Fruit fly (Drosophila melanogaster) whole organism, wandering third instar larva: ENCODE measurements around the gene frm.

ENCODE experiments used
- CG32264 ChIP-seq: fragments of 200-800 bp; sonication (Bioruptor generic); optimal IDR thresholded peaks from 2 replicates; lab custom pipeline; 2016; ENCODE audit warnings: missing biosample characterization, missing genetic modification characterization
- CG9705 ChIP-seq: fragments of 200-800 bp; sonication (Bioruptor generic); optimal IDR thresholded peaks from 2 replicates; lab custom pipeline; 2018; ENCODE audit warnings: missing biosample characterization, mild to moderate bottlenecking, missing genetic modification characterization
- CrebA ChIP-seq: fragments of 200-800 bp; sonication (Bioruptor generic); optimal IDR thresholded peaks from 2 replicates; lab custom pipeline; 2016; ENCODE audit warnings: missing biosample characterization, mild to moderate bottlenecking, missing genetic modification characterization, borderline replicate concordance
- Dif ChIP-seq: fragments of 200-275, 200-300 bp; sonication (Bioruptor generic); optimal IDR thresholded peaks from 2 replicates; lab custom pipeline; 2018; ENCODE audit warnings: missing biosample characterization, missing genetic modification characterization; ENCODE audit not compliant: partially characterized antibody
- GATAd ChIP-seq: sonication (Bioruptor generic); optimal IDR thresholded peaks from 2 replicates; lab custom pipeline; 2016; ENCODE audit warnings: missing biosample characterization, missing genetic modification characterization
- Hnf4 ChIP-seq: fragments of 200-800 bp; sonication (Bioruptor generic); optimal IDR thresholded peaks from 2 replicates; lab custom pipeline; 2016; ENCODE audit warnings: missing biosample characterization, mild to moderate bottlenecking, missing genetic modification characterization
- Hr78 ChIP-seq: fragments of >200 bp; optimal IDR thresholded peaks from 2 replicates; lab custom pipeline; 2017; ENCODE audit warnings: missing biosample characterization, missing genetic modification characterization
- Hr83 ChIP-seq: fragments of 200-300 bp; sonication (Bioruptor generic); optimal IDR thresholded peaks from 2 replicates; lab custom pipeline; 2016; ENCODE audit warnings: missing biosample characterization, mild to moderate bottlenecking, missing genetic modification characterization, moderate library complexity; ENCODE audit not compliant: poor library complexity, severe bottlenecking
- Jra ChIP-seq: sonication (Bioruptor generic); optimal IDR thresholded peaks from 2 replicates; lab custom pipeline; 2016; ENCODE audit warnings: missing biosample characterization, missing genetic modification characterization
- Mio ChIP-seq: sonication (Bioruptor generic); optimal IDR thresholded peaks from 2 replicates; lab custom pipeline; 2016; ENCODE audit warnings: missing biosample characterization, missing genetic modification characterization
- Myc ChIP-seq: fragments of >200 bp; optimal IDR thresholded peaks from 2 replicates; lab custom pipeline; 2017
- N ChIP-seq: fragments of >200 bp; optimal IDR thresholded peaks from 2 replicates; lab custom pipeline; 2018; ENCODE audit warnings: missing biosample characterization, missing external identifiers, missing genetic modification characterization
- Rel ChIP-seq, 2 experiments: fragments of 200-800 bp; sonication (Bioruptor generic) in 1 of 2; optimal IDR thresholded peaks; 2 replicates in 1 of 2; 3 replicates in 1 of 2; lab custom pipeline; 2016 to 2019; ENCODE audit warnings: mild to moderate bottlenecking in 2 of 2, missing biosample characterization in 2 of 2, missing genetic modification characterization in 2 of 2, moderate library complexity in 1 of 2
- Sp1 ChIP-seq: fragments of 200-800 bp; sonication (Bioruptor generic); optimal IDR thresholded peaks from 3 replicates; lab custom pipeline; 2019; ENCODE audit warnings: missing biosample characterization, mild to moderate bottlenecking, missing genetic modification characterization, moderate library complexity
- Vsx2 ChIP-seq: fragments of 200-300, 225-300 bp; sonication (Bioruptor generic); optimal IDR thresholded peaks from 2 replicates; lab custom pipeline; 2018; ENCODE audit warnings: missing biosample characterization, missing genetic modification characterization; ENCODE audit not compliant: partially characterized antibody
- br ChIP-seq: fragments of 200-800 bp; sonication (Bioruptor generic); optimal IDR thresholded peaks from 2 replicates; lab custom pipeline; 2016; ENCODE audit warnings: missing biosample characterization, missing genetic modification characterization
- brk ChIP-seq: fragments of 200-800 bp; sonication (Bioruptor generic); optimal IDR thresholded peaks from 2 replicates; lab custom pipeline; 2016; ENCODE audit warnings: missing biosample characterization, mild to moderate bottlenecking, missing genetic modification characterization
- dl ChIP-seq, 2 experiments: fragments of 175-275, 200-275 bp in 1 of 2; fragments of 200-275 bp in 1 of 2; sonication (Bioruptor generic); optimal IDR thresholded peaks; lab custom pipeline; 2018; ENCODE audit warnings: mild to moderate bottlenecking in 2 of 2, missing biosample characterization in 2 of 2, missing genetic modification characterization in 2 of 2, moderate library complexity in 2 of 2; ENCODE audit not compliant: partially characterized antibody in 2 of 2, insufficient read depth in 1 of 2
- dsf ChIP-seq: sonication (Bioruptor generic); optimal IDR thresholded peaks from 2 replicates; lab custom pipeline; 2016; ENCODE audit warnings: missing biosample characterization, missing genetic modification characterization, borderline replicate concordance
- ey ChIP-seq: fragments of 200-800 bp; sonication (Bioruptor generic); optimal IDR thresholded peaks from 2 replicates; lab custom pipeline; 2016; ENCODE audit warnings: missing biosample characterization, missing genetic modification characterization
- foxo ChIP-seq, 2 experiments: fragments of 200-800 bp; sonication (Bioruptor generic); optimal IDR thresholded peaks; 2 replicates in 1 of 2; 3 replicates in 1 of 2; lab custom pipeline; 2016 to 2017; ENCODE audit warnings: missing biosample characterization in 2 of 2, missing genetic modification characterization in 2 of 2
- fru ChIP-seq: fragments of 200-800 bp; sonication (Bioruptor generic); optimal IDR thresholded peaks from 3 replicates; lab custom pipeline; 2016; ENCODE audit warnings: missing biosample characterization, mild to moderate bottlenecking, missing genetic modification characterization
- jim ChIP-seq: fragments of 175-275, 200-325 bp; sonication (Bioruptor generic); optimal IDR thresholded peaks from 2 replicates; lab custom pipeline; 2016; ENCODE audit warnings: missing biosample characterization, mild to moderate bottlenecking, missing genetic modification characterization
- psq ChIP-seq: fragments of 200-800 bp; sonication (Bioruptor generic); optimal IDR thresholded peaks from 3 replicates; lab custom pipeline; 2017; ENCODE audit warnings: missing biosample characterization, mild to moderate bottlenecking, missing genetic modification characterization, moderate library complexity
- rgr ChIP-seq: fragments of 200-800 bp; sonication (Bioruptor generic); optimal IDR thresholded peaks from 3 replicates; lab custom pipeline; 2016; ENCODE audit warnings: missing biosample characterization, mild to moderate bottlenecking, missing genetic modification characterization
- tai ChIP-seq: sonication (Bioruptor generic); optimal IDR thresholded peaks from 2 replicates; lab custom pipeline; 2016; ENCODE audit warnings: missing biosample characterization, missing genetic modification characterization
- usp ChIP-seq: fragments of >200 bp; optimal IDR thresholded peaks from 2 replicates; lab custom pipeline; 2017; ENCODE audit warnings: missing biosample characterization, missing genetic modification characterization
- woc ChIP-seq: sonication (Bioruptor generic); optimal IDR thresholded peaks from 2 replicates; lab custom pipeline; 2016; ENCODE audit warnings: missing biosample characterization, mild to moderate bottlenecking, missing genetic modification characterization

Gene frm

DNA sequence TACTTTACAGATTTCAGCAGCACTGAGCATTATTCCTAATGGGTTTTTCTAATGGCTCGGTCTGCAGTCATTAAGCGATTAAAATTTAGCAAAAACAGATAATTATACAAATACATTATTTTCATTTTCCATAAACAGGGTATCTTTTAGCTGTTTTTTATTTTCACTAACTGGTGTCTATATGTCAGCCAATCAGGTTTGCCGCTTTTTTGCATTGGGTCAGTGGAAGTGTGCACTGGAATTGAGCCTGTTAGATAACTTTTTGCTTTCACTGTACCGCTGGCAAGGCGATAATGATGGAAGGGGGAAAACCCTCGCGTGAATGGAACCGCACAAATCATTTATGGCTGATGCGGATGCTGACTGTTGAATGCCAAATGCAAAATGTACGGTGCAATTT is 24.6 kb upstream of the frm start:
- TF ChIP-seq Rel (GFP tag; optimal IDR thresholded peaks at IDR 0.05; lab: Kevin White, UChicago) (no peak), Rel (tag; optimal IDR thresholded peaks at IDR 0.05; lab: Kevin White, UChicago) (peak; percentile 82), CrebA (GFP tag; lab: Kevin White, UChicago) (no peak)
- TF ChIP-seq, all 38 proteins: peak for 1

DNA sequence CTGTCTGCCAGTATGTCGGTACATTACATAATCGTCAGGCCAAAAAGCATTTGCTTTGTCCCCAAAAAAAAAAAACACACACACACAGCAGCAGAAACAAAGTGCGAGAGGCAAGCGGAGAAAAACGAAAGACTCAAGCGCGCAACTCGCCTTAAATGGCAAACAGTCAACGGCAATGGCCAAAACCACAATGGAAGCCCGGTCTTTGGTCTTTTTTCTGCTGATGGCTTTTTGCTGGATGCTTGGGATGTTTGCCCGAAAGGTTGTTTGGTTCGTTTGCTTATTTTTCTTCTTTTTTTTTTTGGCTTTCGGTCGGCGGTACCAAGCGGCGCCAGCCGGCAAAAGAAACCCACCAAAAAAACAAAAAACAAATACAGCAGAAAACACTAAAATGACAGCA is 20.1 kb upstream of the frm start:
- TF ChIP-seq Sp1 (GFP tag; lab: Kevin White, UChicago) = peak; percentile 37
- peak; percentile 20 for TF ChIP-seq brk
- no peak for TF ChIP-seq Hnf4
- TF ChIP-seq psq = peak; percentile 43
- peak; percentile 20 for TF ChIP-seq jim (GFP tag; lab: Kevin White, UChicago)

DNA sequence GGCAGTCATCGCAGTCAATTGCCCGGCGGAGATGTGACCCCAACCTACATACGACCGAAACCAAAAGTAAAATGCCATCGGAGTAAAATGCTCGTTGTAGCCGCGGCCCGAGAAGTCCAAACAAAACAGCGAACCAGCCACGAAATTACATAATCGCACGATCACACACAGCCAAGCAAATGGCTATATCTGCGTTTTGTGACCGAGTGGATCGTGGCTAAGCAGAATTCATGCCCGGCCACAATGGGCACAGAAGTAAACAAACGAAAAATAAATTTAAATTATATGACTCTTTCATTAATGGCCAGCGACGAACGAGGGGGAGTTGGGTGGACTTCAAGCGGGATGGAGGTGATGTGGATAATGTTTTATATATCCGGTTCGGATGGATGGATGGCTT is 18.8 kb upstream of the frm start:
- TF ChIP-seq Dif = no peak
- TF ChIP-seq Myc = no peak
- no peak for TF ChIP-seq Vsx2 (GFP tag; lab: Kevin White, UChicago)
- TF ChIP-seq tai (GFP tag; lab: Kevin White, UChicago) = no peak
- TF ChIP-seq Hr78 (GFP tag; lab: Kevin White, UChicago) = no peak
- no peak for TF ChIP-seq brk
- no peak for TF ChIP-seq woc (GFP tag; lab: Kevin White, UChicago)
- TF ChIP-seq Jra (GFP tag; lab: Kevin White, UChicago) = no peak
- TF ChIP-seq Rel (GFP tag; optimal IDR thresholded peaks at IDR 0.05; lab: Kevin White, UChicago) = no peak
- TF ChIP-seq Rel (tag; optimal IDR thresholded peaks at IDR 0.05; lab: Kevin White, UChicago) = no peak
- no peak for TF ChIP-seq usp
- no peak for TF ChIP-seq dsf (GFP tag; lab: Kevin White, UChicago)
- no peak for TF ChIP-seq CG9705 (GFP tag; lab: Kevin White, UChicago)
- TF ChIP-seq Hr83 (GFP tag; lab: Kevin White, UChicago) = no peak
- no peak for TF ChIP-seq dl (GFP tag; optimal IDR thresholded peaks at IDR 0.05; lab: Kevin White, UChicago; ENCODE audit: insufficient read depth in 1 of 2, partially characterized antibody in 2 of 2)
- no peak for TF ChIP-seq jim (GFP tag; lab: Kevin White, UChicago)
- TF ChIP-seq Hnf4 = no peak
- TF ChIP-seq ey = no peak
- TF ChIP-seq Mio = no peak
- no peak for TF ChIP-seq CrebA (GFP tag; lab: Kevin White, UChicago)
- TF ChIP-seq foxo (GFP tag; optimal IDR thresholded peaks at IDR 0.05; lab: Kevin White, UChicago) = no peak
- TF ChIP-seq, all 38 proteins: peak for 0

DNA sequence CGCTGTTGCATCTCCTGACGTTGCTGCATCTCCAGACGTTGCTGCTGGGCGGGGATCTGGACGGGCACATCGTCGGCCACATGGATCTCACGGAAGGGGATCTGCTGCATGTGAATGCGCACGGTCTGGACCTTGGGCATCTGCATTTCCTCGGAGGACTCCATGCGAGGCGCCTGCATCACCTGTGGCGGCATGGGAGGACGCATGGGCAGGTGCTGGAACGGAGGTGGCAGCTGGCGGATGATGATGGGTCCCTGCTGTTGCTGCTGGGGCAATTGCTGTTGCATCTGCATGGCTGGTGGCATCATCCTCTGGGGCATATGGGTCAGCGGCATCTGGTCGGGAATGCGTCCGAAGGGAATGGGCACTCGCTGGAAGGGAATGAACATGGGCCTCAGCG is 17.4 kb upstream of the frm start:
- no peak for TF ChIP-seq CG32264
- no peak for TF ChIP-seq rgr (GFP tag; lab: Kevin White, UChicago)
- no peak for TF ChIP-seq fru
- no peak for TF ChIP-seq CrebA (GFP tag; lab: Kevin White, UChicago)
- TF ChIP-seq br = no peak
- no peak for TF ChIP-seq GATAd (GFP tag; lab: Kevin White, UChicago)

DNA sequence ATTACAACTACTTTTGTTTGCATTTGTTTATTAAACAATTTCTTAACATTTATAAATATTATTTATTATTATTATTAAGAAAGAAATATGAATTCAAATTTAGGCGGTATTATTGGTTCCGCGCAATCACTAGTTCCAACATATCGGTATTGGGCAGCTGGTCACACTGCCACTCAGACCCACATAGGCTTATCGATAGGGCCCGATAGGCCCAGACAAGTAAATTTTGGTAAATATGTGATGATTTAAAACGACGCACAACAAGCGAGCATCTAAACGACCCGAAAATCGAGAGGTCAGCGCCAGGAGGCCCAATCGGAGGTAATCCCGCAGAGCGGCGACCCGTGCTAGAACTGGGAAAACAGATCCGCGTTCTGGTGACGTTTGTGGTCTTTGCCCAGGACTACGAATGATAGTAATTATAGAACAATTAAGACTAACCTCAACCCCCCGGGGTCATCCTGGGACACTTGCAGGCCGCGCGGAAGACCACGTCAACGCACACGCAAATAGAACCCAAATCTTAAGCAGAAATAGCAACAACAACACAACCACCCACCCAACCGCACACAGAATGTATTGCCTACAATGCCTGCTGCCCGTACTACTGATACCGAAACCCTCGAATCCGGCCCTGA is 14.2 kb upstream of the frm start, which contains the start of gene bc10:
Gene bc10 (plus strand): TSS at position 181 of the 638 bp plus-strand sequence.
- TF ChIP-seq Hr78 (GFP tag; lab: Kevin White, UChicago) (no peak), Rel (GFP tag; optimal IDR thresholded peaks at IDR 0.05; lab: Kevin White, UChicago) (no peak), Rel (tag; optimal IDR thresholded peaks at IDR 0.05; lab: Kevin White, UChicago) (peak; percentile 10), Hr83 (GFP tag; lab: Kevin White, UChicago) (peak; percentile 32), rgr (GFP tag; lab: Kevin White, UChicago) (peak; percentile 98), N (GFP tag; lab: Kevin White, UChicago) (no peak)
